Fruit fly (Drosophila melanogaster) whole organism, embryonic: ENCODE results near the gene Pp2C1.

Experiments used
- Atf6 ChIP-seq: fragments of 200-800 bp; sonication (Bioruptor generic); IDR thresholded peaks from 2 replicates; pipeline ENCODE4 v1.3.6; 2022; ENCODE audit warnings: missing biosample characterization, missing genetic modification characterization
- CG10147 ChIP-seq: fragments of 200-800 bp; sonication (Bioruptor generic); optimal IDR thresholded peaks from 2 replicates; lab custom pipeline; 2019; ENCODE audit warnings: missing biosample characterization, mild to moderate bottlenecking, missing genetic modification characterization, moderate library complexity
- CG10979 ChIP-seq: fragments of 200-800 bp; sonication (Bioruptor generic); optimal IDR thresholded peaks from 2 replicates; lab custom pipeline; 2018; ENCODE audit warnings: missing biosample characterization, mild to moderate bottlenecking, missing genetic modification characterization, moderate library complexity
- CG11085 ChIP-seq: fragments of 200-800 bp; sonication (Bioruptor generic); IDR thresholded peaks from 2 replicates; pipeline ENCODE4 v1.3.6; 2022; ENCODE audit warnings: missing biosample characterization, missing genetic modification characterization
- CG11504 ChIP-seq: fragments of 200-800 bp; sonication (Bioruptor generic); optimal IDR thresholded peaks from 3 replicates; lab custom pipeline; 2019; ENCODE audit warnings: missing biosample characterization, mild to moderate bottlenecking, missing genetic modification characterization, moderate library complexity
- CG11560 ChIP-seq: fragments of 200-800 bp; sonication (Bioruptor generic); IDR thresholded peaks from 3 replicates; pipeline ENCODE4 v1.3.6; 2022; ENCODE audit warnings: missing biosample characterization, missing genetic modification characterization
- CG11723 ChIP-seq: fragments of 200-800 bp; sonication (Bioruptor generic); optimal IDR thresholded peaks from 2 replicates; lab custom pipeline; 2017; ENCODE audit warnings: missing biosample characterization, mild to moderate bottlenecking, missing genetic modification characterization
- CG1603 ChIP-seq: fragments of 200-800 bp; sonication (Bioruptor generic); optimal IDR thresholded peaks from 2 replicates; lab custom pipeline; 2019; ENCODE audit warnings: missing biosample characterization, mild to moderate bottlenecking, missing genetic modification characterization, moderate library complexity
- CG16863 ChIP-seq: fragments of 200-800 bp; sonication (Bioruptor generic); optimal IDR thresholded peaks from 3 replicates; lab custom pipeline; 2016; ENCODE audit warnings: missing biosample characterization, missing genetic modification characterization
- CG1792 ChIP-seq: fragments of 200-800 bp; sonication (Bioruptor generic); optimal IDR thresholded peaks from 2 replicates; lab custom pipeline; 2016; ENCODE audit warnings: missing biosample characterization, missing genetic modification characterization
- CG1832 ChIP-seq: fragments of 200-800 bp; sonication (Bioruptor generic); optimal IDR thresholded peaks from 2 replicates; lab custom pipeline; 2017; ENCODE audit warnings: missing biosample characterization, mild to moderate bottlenecking, missing genetic modification characterization, inconsistent platforms
- CG18599 ChIP-seq: fragments of 200-800 bp; sonication (Bioruptor generic); optimal IDR thresholded peaks from 3 replicates; lab custom pipeline; 2017; ENCODE audit warnings: missing biosample characterization, missing genetic modification characterization, mild to moderate bottlenecking, moderate library complexity, missing genetic modification reagents
- CG2129 ChIP-seq: fragments of 200-800 bp; sonication (Bioruptor generic); IDR thresholded peaks from 2 replicates; pipeline ENCODE4 v1.3.6; 2022; ENCODE audit warnings: missing biosample characterization, missing genetic modification characterization; ENCODE audit not compliant: partially characterized antibody
- CG2202 ChIP-seq: fragments of 200-800 bp; sonication (Bioruptor generic); optimal IDR thresholded peaks from 2 replicates; lab custom pipeline; 2018; ENCODE audit warnings: missing biosample characterization, mild to moderate bottlenecking, missing genetic modification characterization
- CG2678 ChIP-seq: fragments of 200-800 bp; sonication (Bioruptor generic); optimal IDR thresholded peaks from 3 replicates; lab custom pipeline; 2019; ENCODE audit warnings: missing biosample characterization, mild to moderate bottlenecking, missing genetic modification characterization, moderate library complexity
- CG32532 ChIP-seq: fragments of 200-800 bp; sonication (Bioruptor generic); IDR thresholded peaks from 2 replicates; pipeline ENCODE4 v1.3.6; 2022; ENCODE audit warnings: missing biosample characterization, missing genetic modification characterization
- CG3995 ChIP-seq: fragments of 200-800 bp; sonication (Bioruptor generic); optimal IDR thresholded peaks from 3 replicates; lab custom pipeline; 2016; ENCODE audit warnings: missing biosample characterization, missing genetic modification characterization
- CG4404 ChIP-seq: fragments of 200-800 bp; sonication (Bioruptor generic); IDR thresholded peaks from 2 replicates; pipeline ENCODE4 v1.3.6; 2022; ENCODE audit warnings: missing biosample characterization, missing genetic modification characterization
- CG4617 ChIP-seq: fragments of 200-800 bp; sonication (Bioruptor generic); optimal IDR thresholded peaks from 3 replicates; lab custom pipeline; 2016; ENCODE audit warnings: missing biosample characterization, missing genetic modification characterization, borderline replicate concordance
- CG6272 ChIP-seq: fragments of 200-800 bp; sonication (Bioruptor generic); IDR thresholded peaks from 2 replicates; pipeline ENCODE4 v1.3.6; 2022; ENCODE audit warnings: missing biosample characterization, missing genetic modification characterization
- CG8290 ChIP-seq, 3 experiments: fragments of 200-800 bp; sonication (Bioruptor generic); optimal IDR thresholded peaks; 2 replicates each; lab custom pipeline; 2016 to 2019; ENCODE audit warnings: missing biosample characterization in 3 of 3, missing genetic modification characterization in 3 of 3, mild to moderate bottlenecking in 2 of 3, moderate library complexity in 1 of 3
- Dek ChIP-seq: fragments of 200-800 bp; sonication (Bioruptor generic); optimal IDR thresholded peaks from 3 replicates; lab custom pipeline; 2019; ENCODE audit warnings: missing biosample characterization, mild to moderate bottlenecking, missing genetic modification characterization, moderate library complexity
- Drgx ChIP-seq: fragments of 200-800 bp; sonication (Bioruptor generic); IDR thresholded peaks from 2 replicates; pipeline ENCODE4 v1.3.6; 2022; ENCODE audit warnings: missing biosample characterization, missing genetic modification characterization
- ERR ChIP-seq: fragments of 200-800 bp; sonication (Bioruptor generic); optimal IDR thresholded peaks from 2 replicates; lab custom pipeline; 2016; ENCODE audit warnings: missing biosample characterization, missing genetic modification characterization
- Fer1 ChIP-seq: fragments of 200-800 bp; sonication (Bioruptor generic); optimal IDR thresholded peaks from 2 replicates; lab custom pipeline; 2017; ENCODE audit warnings: missing biosample characterization, mild to moderate bottlenecking, missing genetic modification characterization
- Med ChIP-seq: fragments of 200-800 bp; sonication (Bioruptor generic); peaks from one replicate; lab custom pipeline; 2016; ENCODE audit warnings: missing biosample characterization, missing genetic modification characterization, mild to moderate bottlenecking, inconsistent platforms, moderate library complexity
- NC2α ChIP-seq: fragments of 200-800 bp; sonication (Bioruptor generic); optimal IDR thresholded peaks from 2 replicates; lab custom pipeline; 2016; ENCODE audit warnings: missing biosample characterization, missing genetic modification characterization
- NFAT ChIP-seq: fragments of 200-800 bp; sonication (Bioruptor generic); IDR thresholded peaks from 2 replicates; pipeline ENCODE4 v1.3.6; 2022; ENCODE audit warnings: missing biosample characterization, missing genetic modification characterization
- Sox100B ChIP-seq: fragments of 200-800 bp; sonication (Bioruptor generic); optimal IDR thresholded peaks from 3 replicates; lab custom pipeline; 2018; ENCODE audit warnings: missing biosample characterization, mild to moderate bottlenecking, missing genetic modification characterization
- Spps ChIP-seq: fragments of 200-800 bp; sonication (Bioruptor generic); optimal IDR thresholded peaks from 2 replicates; lab custom pipeline; 2018; ENCODE audit warnings: missing biosample characterization, mild to moderate bottlenecking, missing genetic modification characterization
- Usf ChIP-seq: fragments of 200-800 bp; sonication (Bioruptor generic); optimal IDR thresholded peaks from 2 replicates; lab custom pipeline; 2017; ENCODE audit warnings: missing genotype, missing biosample characterization, missing genetic modification characterization
- bab2 ChIP-seq: fragments of 200-800 bp; sonication (Bioruptor generic); optimal IDR thresholded peaks from 2 replicates; lab custom pipeline; 2016; ENCODE audit warnings: missing biosample characterization, missing genetic modification characterization
- ci ChIP-seq: fragments of 200-800 bp; sonication (Bioruptor generic); IDR thresholded peaks from 3 replicates; pipeline ENCODE4 v1.3.6; 2022; ENCODE audit warnings: missing biosample characterization, missing genetic modification characterization
- fru ChIP-seq: fragments of >200 bp; optimal IDR thresholded peaks from 2 replicates; lab custom pipeline; 2017
- hb ChIP-seq: fragments of 200-800 bp; sonication (Bioruptor generic); IDR thresholded peaks from 3 replicates; pipeline ENCODE4 v1.3.6; 2022; ENCODE audit warnings: missing biosample characterization, missing genetic modification characterization; ENCODE audit not compliant: partially characterized antibody
- hbn ChIP-seq: fragments of 200-800 bp; sonication (Bioruptor generic); IDR thresholded peaks from 2 replicates; pipeline ENCODE4 v1.3.6; 2022; ENCODE audit warnings: missing biosample characterization, missing genetic modification characterization; ENCODE audit not compliant: partially characterized antibody
- jigr1 ChIP-seq: fragments of 200-800 bp; sonication (Bioruptor generic); IDR thresholded peaks from 3 replicates; pipeline ENCODE4 v1.3.6; 2022; ENCODE audit warnings: missing biosample characterization, missing genetic modification characterization
- lab ChIP-seq: fragments of 200-800 bp; sonication (Bioruptor generic); optimal IDR thresholded peaks from 3 replicates; lab custom pipeline; 2017; ENCODE audit warnings: missing biosample characterization, missing genetic modification characterization, mild to moderate bottlenecking, moderate library complexity, missing genetic modification reagents
- maf-S ChIP-seq: fragments of 200-800 bp; sonication (Bioruptor generic); optimal IDR thresholded peaks from 2 replicates; lab custom pipeline; 2016; ENCODE audit warnings: missing biosample characterization, missing genetic modification characterization
- mam ChIP-seq: fragments of 200-800 bp; sonication (Bioruptor generic); optimal IDR thresholded peaks from 3 replicates; lab custom pipeline; 2016; ENCODE audit warnings: missing biosample characterization, missing genetic modification characterization
- mld ChIP-seq: fragments of 200-800 bp; sonication (Bioruptor generic); IDR thresholded peaks from 3 replicates; pipeline ENCODE4 v1.3.6; 2022; ENCODE audit warnings: missing biosample characterization, missing genetic modification characterization; ENCODE audit not compliant: partially characterized antibody
- org-1 ChIP-seq: fragments of 200-800 bp; sonication (Bioruptor generic); optimal IDR thresholded peaks from 2 replicates; lab custom pipeline; 2017; ENCODE audit warnings: missing biosample characterization, missing genetic modification characterization
- pita ChIP-seq: fragments of 200-800 bp; sonication (Bioruptor generic); optimal IDR thresholded peaks from 2 replicates; lab custom pipeline; 2017; ENCODE audit warnings: missing biosample characterization, mild to moderate bottlenecking, missing genetic modification characterization
- ro ChIP-seq: fragments of 200-800 bp; sonication (Bioruptor generic); IDR thresholded peaks from 2 replicates; pipeline ENCODE4 v1.3.6; 2022; ENCODE audit warnings: missing biosample characterization, missing genetic modification characterization
- slou ChIP-seq: fragments of 200-800 bp; sonication (Bioruptor generic); optimal IDR thresholded peaks from 3 replicates; lab custom pipeline; 2016; ENCODE audit warnings: missing biosample characterization, missing genetic modification characterization
- sr ChIP-seq: fragments of 200-800 bp; sonication (Bioruptor generic); IDR thresholded peaks from 3 replicates; pipeline ENCODE4 v1.3.6; 2022; ENCODE audit warnings: missing biosample characterization, missing genetic modification characterization
- stwl ChIP-seq: fragments of 200-800 bp; sonication (Bioruptor generic); optimal IDR thresholded peaks from 3 replicates; lab custom pipeline; 2018; ENCODE audit warnings: missing biosample characterization, mild to moderate bottlenecking, missing genetic modification characterization, moderate library complexity
- unpg ChIP-seq: fragments of 200-800 bp; sonication (Bioruptor generic); optimal IDR thresholded peaks from 3 replicates; lab custom pipeline; 2018; ENCODE audit warnings: missing biosample characterization, mild to moderate bottlenecking, missing genetic modification characterization, moderate library complexity
- zfh2 ChIP-seq: fragments of 200-800 bp; sonication (Bioruptor generic); optimal IDR thresholded peaks from 2 replicates; lab custom pipeline; 2016; ENCODE audit warnings: missing biosample characterization, missing genetic modification characterization

Pp2C1 gene

DNA sequence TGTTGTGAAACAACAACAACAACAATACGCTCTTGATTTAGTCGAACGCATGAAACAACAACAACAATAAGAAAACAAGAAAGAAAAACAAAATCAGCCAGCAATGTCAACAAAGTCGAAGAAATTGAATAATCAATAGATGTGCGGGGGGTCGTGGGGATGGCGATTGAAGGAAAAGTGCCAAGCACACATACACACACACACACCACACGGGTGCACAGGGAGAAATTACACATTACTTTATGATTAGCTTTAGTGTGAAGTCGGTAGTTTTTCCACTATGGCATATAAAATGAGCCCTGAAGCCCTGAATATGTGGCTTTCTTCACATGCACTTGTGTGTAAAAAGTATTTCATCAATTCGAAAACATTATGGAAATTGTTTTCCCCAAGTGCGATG is 6.3 kb upstream of the Pp2C1 start (continued):
- TF ChIP-seq CG8290 (GFP tag; optimal IDR thresholded peaks at IDR 0.05; lab: Kevin White, UChicago): no peak
- peak in 1 of 2 experiments; percentile 33 for TF ChIP-seq CG8290 (tag; optimal IDR thresholded peaks at IDR 0.05; lab: Kevin White, UChicago)
- TF ChIP-seq, all 482 proteins: peak for 25

- TF ChIP-seq fru (lab: Kevin White, UChicago) (no peak), CG2129 (no peak), CG11723 (GFP tag; lab: Kevin White, UChicago) (no peak), CG1603 (tag; lab: Kevin White, UChicago) (peak; percentile 33), pita (GFP tag; lab: Kevin White, UChicago) (no peak), CG32532 (GFP tag; lab: Robert Waterston, UW) (peak; percentile 62; the same call in 1 of the 2 replicates), CG18599 (GFP tag; lab: Kevin White, UChicago) (peak; percentile 77), jigr1 (no peak), CG1832 (GFP tag; lab: Kevin White, UChicago) (no peak), CG4617 (no peak), CG4404 (GFP tag; lab: Robert Waterston, UW) (no peak), slou (GFP tag; lab: Kevin White, UChicago) (no peak), org-1 (GFP tag; lab: Kevin White, UChicago) (no peak), CG11504 (tag; lab: Kevin White, UChicago) (peak; percentile 56), unpg (GFP tag; lab: Kevin White, UChicago) (peak; percentile 39), zfh2 (GFP tag; lab: Kevin White, UChicago) (no peak), mld (GFP tag; lab: Robert Waterston, UW) (no peak), Atf6 (GFP tag; lab: Robert Waterston, UW) (peak; percentile 45; the same call in 1 of the 2 replicates), ci (0 out of 3 replicates have a peak, but pooled peaks have one; percentile 27), NFAT (GFP tag; lab: Robert Waterston, UW) (no peak), ERR (GFP tag; lab: Kevin White, UChicago) (no peak), CG3995 (no peak), CG10147 (peak; percentile 19), CG11560 (no peak), hbn (GFP tag; lab: Robert Waterston, UW) (no peak), stwl (tag; lab: Kevin White, UChicago) (no peak), sr (no peak), Sox100B (GFP tag; lab: Kevin White, UChicago) (no peak), CG11085 (GFP tag; lab: Robert Waterston, UW) (0 out of 2 replicates have a peak, but pooled peaks have one; percentile 26), Usf (GFP tag; lab: Kevin White, UChicago) (no peak), CG6272 (GFP tag; lab: Robert Waterston, UW) (no peak), Med (peak; percentile 52), CG2678 (peak; percentile 56), mam (GFP tag; lab: Kevin White, UChicago) (no peak), Fer1 (GFP tag; lab: Kevin White, UChicago) (peak; percentile 57), NC2α (no peak), Dek (tag; lab: Kevin White, UChicago) (peak; percentile 23), bab2 (GFP tag; lab: Kevin White, UChicago) (no peak), CG2202 (tag; lab: Kevin White, UChicago) (no peak), ro (GFP tag; lab: Robert Waterston, UW) (no peak), CG16863 (no peak), CG1792 (GFP tag; lab: Kevin White, UChicago) (no peak), lab (GFP tag; lab: Kevin White, UChicago) (peak; percentile 81), hb (no peak), CG10979 (tag; lab: Kevin White, UChicago) (peak; percentile 15), Spps (tag; lab: Kevin White, UChicago) (no peak), Drgx (GFP tag; lab: Robert Waterston, UW) (0 out of 2 replicates have a peak, but pooled peaks have one; percentile 16), maf-S (no peak)
Measured at dm6 chrX:4691226-4691625, 4.5 kb upstream of the Pp2C1 start.
